Worm (Caenorhabditis elegans) whole organism, L1 larva: ENCODE data around the gene tbc-19.
"Not testable (repeated sequence)": the region's sequence is repeated elsewhere in the genome, so short reads cannot be mapped to it uniquely, and the experiment has no call there.

Experiments used
- alr-1 ChIP-seq: fragments of 200-800 bp; sonication (Bioruptor generic); optimal IDR thresholded peaks from 2 replicates; lab custom pipeline; 2018; ENCODE audit warnings: borderline replicate concordance, mild to moderate bottlenecking, missing genetic modification characterization, missing compliant biosample characterization
- aly-2 ChIP-seq: fragments of 150-350 bp; optimal IDR thresholded peaks from 2 replicates; lab custom pipeline; 2014; ENCODE audit warnings: missing biosample characterization, missing genetic modification characterization
- blmp-1 ChIP-seq: fragments of 150-350 bp; optimal IDR thresholded peaks from 2 replicates; lab custom pipeline; 2014; ENCODE audit warnings: missing biosample characterization, missing genetic modification characterization
- ceh-8 ChIP-seq: fragments of 200-800 bp; sonication (Bioruptor generic); optimal IDR thresholded peaks from 2 replicates; lab custom pipeline; 2018; ENCODE audit warnings: mild to moderate bottlenecking, missing genetic modification characterization, moderate library complexity, missing compliant biosample characterization
- dpl-1 ChIP-seq, 3 experiments: fragments of 150-350 bp in 2 of 3; sonication (generic microtip) in 1 of 3; optimal IDR thresholded peaks; 2 replicates each; lab custom pipeline; 2014 to 2017; ENCODE audit warnings: missing biosample characterization in 3 of 3, missing genetic modification characterization in 3 of 3, missing genetic modification reagents in 3 of 3
- efl-3 ChIP-seq: fragments of 200-800 bp; sonication (Bioruptor generic); optimal IDR thresholded peaks from 2 replicates; lab custom pipeline; 2018; ENCODE audit warnings: mild to moderate bottlenecking, missing genetic modification characterization, missing compliant biosample characterization
- egl-27 ChIP-seq, 2 experiments: fragments of 150-350 bp in 1 of 2; sonication (generic microtip); optimal IDR thresholded peaks; 3 replicates each; lab custom pipeline; 2017 to 2018; ENCODE audit warnings: missing biosample characterization in 2 of 2, missing genetic modification characterization in 2 of 2, missing genetic modification reagents in 2 of 2
- elt-3 ChIP-seq, 6 experiments: fragments of 150-350 bp in 1 of 6; sonication (generic microtip); optimal IDR thresholded peaks; 2 replicates each; lab custom pipeline; 2017 to 2018; ENCODE audit warnings: missing biosample characterization in 6 of 6, missing genetic modification characterization in 6 of 6, inconsistent platforms in 1 of 6
- fkh-10 ChIP-seq: sonication (generic microtip); optimal IDR thresholded peaks from 2 replicates; lab custom pipeline; 2017; ENCODE audit warnings: missing biosample characterization, missing genetic modification reagents, missing genetic modification characterization
- mab-9 ChIP-seq: fragments of 200-800 bp; sonication (Bioruptor generic); IDR thresholded peaks from 2 replicates; pipeline ENCODE4 v1.3.6; 2022; ENCODE audit warnings: missing genetic modification reagents, missing genetic modification characterization, missing compliant biosample characterization
- nhr-11 ChIP-seq: fragments of 150-350 bp; optimal IDR thresholded peaks from 2 replicates; lab custom pipeline; 2014; ENCODE audit warnings: missing biosample characterization, missing genetic modification characterization
- skn-1 ChIP-seq: fragments of 150-350 bp; optimal IDR thresholded peaks from 2 replicates; lab custom pipeline; 2014; ENCODE audit warnings: missing biosample characterization, missing genetic modification characterization
- vab-15 ChIP-seq: sonication (generic microtip); optimal IDR thresholded peaks from 2 replicates; lab custom pipeline; 2017; ENCODE audit warnings: missing genotype, mild to moderate bottlenecking, missing genetic modification characterization, missing compliant biosample characterization

- not testable (repeated sequence) for TF ChIP-seq egl-27 (tag; optimal IDR thresholded peaks at IDR 0.05; lab: Kevin White, UChicago); ceh-8 (GFP tag; lab: Kevin White, UChicago); nhr-11; fkh-10; elt-3 (tag; optimal IDR thresholded peaks at IDR 0.05; lab: Kevin White, UChicago); skn-1 (tag; lab: Kevin White, UChicago); efl-3; dpl-1 (GFP tag; optimal IDR thresholded peaks at IDR 0.05; lab: Kevin White, UChicago); alr-1 (tag; lab: Kevin White, UChicago); mab-9 (GFP tag; lab: Robert Waterston, UW); aly-2 (tag; lab: Kevin White, UChicago); vab-15 (tag; lab: Kevin White, UChicago); blmp-1 (tag; lab: Kevin White, UChicago)
Observed at ce11 chrX:13973086-13973485, 39.2 kb downstream of the tbc-19 start.
